Worm (Caenorhabditis elegans): ENCODE measurements around the gene snt-2.

- TF ChIP-seq nhr-237 (tag; optimal IDR thresholded peaks at IDR 0.05) (no peak), nhr-71 (tag; optimal IDR thresholded peaks at IDR 0.05) (no peak), nhr-85 (tag) (no peak), lin-13 (GFP tag; optimal IDR thresholded peaks at IDR 0.05) (no peak), lir-3 (tag; optimal IDR thresholded peaks at IDR 0.05; ENCODE audit: poor library complexity) (no peak), nhr-12 (tag; optimal IDR thresholded peaks at IDR 0.05) (no peak), egl-13 (tag; optimal IDR thresholded peaks at IDR 0.05) (no peak), lsy-2 (tag; optimal IDR thresholded peaks at IDR 0.05) (no peak), unc-86 (tag; optimal IDR thresholded peaks at IDR 0.05) (no peak)
Observed at ce11 chrIII:778771-779170, 14.8 kb downstream of the snt-2 start, which contains the start of gene alh-11.
